Fruit fly (Drosophila melanogaster): Measurements from ENCODE around the gene CG34175.

Gene CG34175

dm6 chr2L:3376684-3377086 lies 21.1 kb upstream of the CG34175 start, which contains the start of the genes CG9662 and Ptpa (continued):
- peak; percentile 17 for TF ChIP-seq Jarid2 (GFP tag; optimal IDR thresholded peaks at IDR 0.05)
- TF ChIP-seq her (GFP tag; optimal IDR thresholded peaks at IDR 0.05), result peak; percentile 71
- TF ChIP-seq az2 (GFP tag; optimal IDR thresholded peaks at IDR 0.05), result peak; percentile 80
- TF ChIP-seq CG11504 (tag; optimal IDR thresholded peaks at IDR 0.05), result peak; percentile 74
- peak; percentile 89 for TF ChIP-seq CG12391 (tag; optimal IDR thresholded peaks at IDR 0.05)
- TF ChIP-seq yki (optimal IDR thresholded peaks at IDR 0.05), result no peak
- no peak for TF ChIP-seq wek (GFP tag; optimal IDR thresholded peaks at IDR 0.05)
- TF ChIP-seq D19B (GFP tag; optimal IDR thresholded peaks at IDR 0.05), result peak; percentile 58
- TF ChIP-seq amos (GFP tag; IDR thresholded peaks at IDR 0.05; ENCODE audit: partially characterized antibody), result peak; percentile 87
- TF ChIP-seq CG18011 (GFP tag; optimal IDR thresholded peaks at IDR 0.05), result peak; percentile 42
- peak; percentile 66 for TF ChIP-seq unpg (GFP tag; optimal IDR thresholded peaks at IDR 0.05)
- TF ChIP-seq CkIIα-i1 (GFP tag; IDR thresholded peaks at IDR 0.05), result no peak
- TF ChIP-seq CG10209 (GFP tag; optimal IDR thresholded peaks at IDR 0.05), result peak; percentile 69
- peak; percentile 31 for TF ChIP-seq CG2875 (GFP tag; optimal IDR thresholded peaks at IDR 0.05)
- no peak for TF ChIP-seq BtbVII (GFP tag; optimal IDR thresholded peaks at IDR 0.05)
- no peak for TF ChIP-seq psq (GFP tag; optimal IDR thresholded peaks at IDR 0.05)
- peak; percentile 89 for TF ChIP-seq CG9215 (GFP tag; IDR thresholded peaks at IDR 0.05)
- TF ChIP-seq odd (GFP tag; optimal IDR thresholded peaks at IDR 0.05), result no peak
- peak; percentile 81 for TF ChIP-seq Bteb2 (GFP tag; optimal IDR thresholded peaks at IDR 0.05)
- TF ChIP-seq zfh1 (GFP tag; IDR thresholded peaks at IDR 0.05), result peak; percentile 80
- TF ChIP-seq HHEX (GFP tag; optimal IDR thresholded peaks at IDR 0.05), result peak; percentile 47
- no peak for TF ChIP-seq Eip74EF (GFP tag; optimal IDR thresholded peaks at IDR 0.05)
- TF ChIP-seq crp (GFP tag; optimal IDR thresholded peaks at IDR 0.05), result peak in 1 of 2 experiments; percentile 42
- TF ChIP-seq sc (optimal IDR thresholded peaks at IDR 0.05), result no peak
- peak; percentile 58 for TF ChIP-seq sc (GFP tag; optimal IDR thresholded peaks at IDR 0.05)
- no peak for TF ChIP-seq CG6813 (GFP tag; optimal IDR thresholded peaks at IDR 0.05)
- TF ChIP-seq CG13123 (GFP tag; optimal IDR thresholded peaks at IDR 0.05), result peak; percentile 57
- peak; percentile 39 for TF ChIP-seq scrt (GFP tag; optimal IDR thresholded peaks at IDR 0.05)
- no peak for TF ChIP-seq CG1529 (GFP tag; optimal IDR thresholded peaks at IDR 0.05)
- TF ChIP-seq CTCF (GFP tag; optimal IDR thresholded peaks at IDR 0.05), result peak; percentile 8
- TF ChIP-seq ato (GFP tag; IDR thresholded peaks at IDR 0.05; ENCODE audit: partially characterized antibody), result peak; percentile 58
- TF ChIP-seq Nf-YB (GFP tag; optimal IDR thresholded peaks at IDR 0.05), result peak; percentile 40
- peak; percentile 77 for TF ChIP-seq Hmr (GFP tag; optimal IDR thresholded peaks at IDR 0.05)
- TF ChIP-seq wdn (GFP tag; IDR thresholded peaks at IDR 0.05), result peak; percentile 79
- peak; percentile 55 for TF ChIP-seq CG15601 (tag; optimal IDR thresholded peaks at IDR 0.05)
- TF ChIP-seq CG7271 (tag; optimal IDR thresholded peaks at IDR 0.05), result peak; percentile 7
- peak; percentile 75 for TF ChIP-seq Myb (GFP tag; optimal IDR thresholded peaks at IDR 0.05)
- no peak for TF ChIP-seq MTF-1 (GFP tag; optimal IDR thresholded peaks at IDR 0.05; ENCODE audit: borderline replicate concordance)
- peak; percentile 77 for TF ChIP-seq Opbp (GFP tag; IDR thresholded peaks at IDR 0.05; ENCODE audit: partially characterized antibody)
- no peak for TF ChIP-seq fru (optimal IDR thresholded peaks at IDR 0.05)
- TF ChIP-seq Side (GFP tag; optimal IDR thresholded peaks at IDR 0.05), result peak; percentile 74
- TF ChIP-seq fd64A (GFP tag; optimal IDR thresholded peaks at IDR 0.05), result no peak
- TF ChIP-seq CG5245 (GFP tag; optimal IDR thresholded peaks at IDR 0.05), result peak; percentile 66
- no peak for TF ChIP-seq eve (GFP tag; optimal IDR thresholded peaks at IDR 0.05)
- TF ChIP-seq CG7928 (GFP tag; optimal IDR thresholded peaks at IDR 0.05), result peak; percentile 57
- TF ChIP-seq Hr39 (optimal IDR thresholded peaks at IDR 0.05), result no peak
- peak; percentile 63 for TF ChIP-seq CG18599 (GFP tag; optimal IDR thresholded peaks at IDR 0.05)
- peak; percentile 69 for TF ChIP-seq lab (GFP tag; optimal IDR thresholded peaks at IDR 0.05)
- TF ChIP-seq crol (GFP tag; IDR thresholded peaks at IDR 0.05), result no peak
- TF ChIP-seq CG4854 (GFP tag; optimal IDR thresholded peaks at IDR 0.05), result peak; percentile 49
- TF ChIP-seq jigr1 (GFP tag; IDR thresholded peaks at IDR 0.05), result peak; percentile 66; the same call in 1 of the 3 replicates
